Worm (Caenorhabditis elegans) whole organism, late embryonic: ENCODE results near the gene C08B6.5.

Experiments
- C38D4.7 ChIP-seq: fragments of 200-800 bp; sonication (Bioruptor generic); optimal IDR thresholded peaks from 2 replicates; lab custom pipeline; 2018; ENCODE audit warnings: mild to moderate bottlenecking, missing genetic modification characterization, moderate library complexity, missing compliant biosample characterization
- F13H6.1 ChIP-seq: sonication (generic microtip); optimal IDR thresholded peaks from 2 replicates; lab custom pipeline; 2016; ENCODE audit warnings: missing genetic modification characterization, missing compliant biosample characterization
- K02D7.2 ChIP-seq: sonication (generic microtip); optimal IDR thresholded peaks from 2 replicates; lab custom pipeline; 2017; ENCODE audit warnings: mild to moderate bottlenecking, missing genetic modification characterization, missing compliant biosample characterization
- K09A11.1 ChIP-seq: sonication (generic microtip); optimal IDR thresholded peaks from 2 replicates; lab custom pipeline; 2017; ENCODE audit warnings: antibody characterized with exemption, mild to moderate bottlenecking, missing genetic modification characterization, missing compliant biosample characterization; ENCODE audit not compliant: insufficient read depth
- T23F11.4 ChIP-seq: fragments of 200-800 bp; sonication (Bioruptor generic); optimal IDR thresholded peaks from 2 replicates; lab custom pipeline; 2018; ENCODE audit warnings: mild to moderate bottlenecking, missing genetic modification characterization, missing compliant biosample characterization
- ama-1 ChIP-seq: fragments of 150-350 bp; optimal IDR thresholded peaks from 2 replicates; lab custom pipeline; 2014
- ceh-14 ChIP-seq: sonication (generic microtip); optimal IDR thresholded peaks from 2 replicates; lab custom pipeline; 2016; ENCODE audit warnings: missing genotype, missing genetic modification characterization, missing compliant biosample characterization
- ceh-30 ChIP-seq: fragments of 150-350 bp; optimal IDR thresholded peaks from 2 replicates; lab custom pipeline; 2014; ENCODE audit warnings: missing biosample characterization, missing genetic modification characterization
- ceh-31 ChIP-seq: sonication (generic microtip); optimal IDR thresholded peaks from 2 replicates; lab custom pipeline; 2016; ENCODE audit warnings: missing genetic modification characterization, missing compliant biosample characterization
- ceh-34 ChIP-seq: sonication (generic microtip); optimal IDR thresholded peaks from 2 replicates; lab custom pipeline; 2016; ENCODE audit warnings: mild to moderate bottlenecking, missing genetic modification characterization, missing compliant biosample characterization
- ceh-45 ChIP-seq: fragments of 200-800 bp; sonication (Bioruptor generic); IDR thresholded peaks from 2 replicates; pipeline ENCODE4 v1.3.6; 2022; ENCODE audit warnings: missing genetic modification reagents, missing genetic modification characterization, missing compliant biosample characterization
- ceh-6 ChIP-seq: fragments of 200-800 bp; sonication (Bioruptor generic); optimal IDR thresholded peaks from 2 replicates; lab custom pipeline; 2018; ENCODE audit warnings: mild to moderate bottlenecking, missing genetic modification characterization, missing compliant biosample characterization
- che-1 ChIP-seq: sonication (generic microtip); optimal IDR thresholded peaks from 2 replicates; lab custom pipeline; 2016; ENCODE audit warnings: mild to moderate bottlenecking, missing genetic modification characterization, missing compliant biosample characterization
- dmd-4 ChIP-seq: sonication (generic microtip); optimal IDR thresholded peaks from 2 replicates; lab custom pipeline; 2016; ENCODE audit warnings: borderline replicate concordance, missing genetic modification characterization, missing compliant biosample characterization
- dve-1 ChIP-seq: sonication (generic microtip); optimal IDR thresholded peaks from 2 replicates; lab custom pipeline; 2017; ENCODE audit warnings: antibody characterized with exemption, mild to moderate bottlenecking, missing genetic modification characterization, missing compliant biosample characterization
- elt-2 ChIP-seq: sonication (generic microtip); optimal IDR thresholded peaks from 2 replicates; lab custom pipeline; 2016; ENCODE audit warnings: missing genetic modification reagents, missing genetic modification characterization, missing compliant biosample characterization
- elt-4 ChIP-seq: sonication (generic microtip); optimal IDR thresholded peaks from 2 replicates; lab custom pipeline; 2016; ENCODE audit warnings: missing genetic modification characterization, missing compliant biosample characterization
- eyg-1 ChIP-seq: sonication (generic microtip); optimal IDR thresholded peaks from 2 replicates; lab custom pipeline; 2016; ENCODE audit warnings: missing genotype, missing genetic modification characterization, missing compliant biosample characterization
- gmeb-2 ChIP-seq: sonication (generic microtip); optimal IDR thresholded peaks from 2 replicates; lab custom pipeline; 2016; ENCODE audit warnings: missing genetic modification characterization, inconsistent platforms, missing compliant biosample characterization
- hlh-13 ChIP-seq: fragments of 200-800 bp; sonication (Bioruptor generic); optimal IDR thresholded peaks from 2 replicates; lab custom pipeline; 2018; ENCODE audit warnings: mild to moderate bottlenecking, missing genetic modification characterization, missing compliant biosample characterization
- hlh-15 ChIP-seq: sonication (generic microtip); optimal IDR thresholded peaks from 2 replicates; lab custom pipeline; 2016; ENCODE audit warnings: missing genetic modification characterization, missing compliant biosample characterization
- hlh-6 ChIP-seq: sonication (generic microtip); optimal IDR thresholded peaks from 2 replicates; lab custom pipeline; 2016; ENCODE audit warnings: missing genotype, missing genetic modification characterization, missing compliant biosample characterization
- mec-3 ChIP-seq: sonication (generic microtip); optimal IDR thresholded peaks from 2 replicates; lab custom pipeline; 2016; ENCODE audit warnings: borderline replicate concordance, missing genetic modification characterization, missing compliant biosample characterization
- nfya-1 ChIP-seq: sonication (generic microtip); optimal IDR thresholded peaks from 2 replicates; lab custom pipeline; 2017; ENCODE audit warnings: missing genetic modification characterization, mild to moderate bottlenecking, missing compliant biosample characterization, antibody characterized with exemption, moderate library complexity
- nhr-232 ChIP-seq: sonication (generic microtip); optimal IDR thresholded peaks from 2 replicates; lab custom pipeline; 2016; ENCODE audit warnings: missing genetic modification characterization, missing compliant biosample characterization
- npax-4 ChIP-seq: sonication (generic microtip); optimal IDR thresholded peaks from 2 replicates; lab custom pipeline; 2016; ENCODE audit warnings: missing genetic modification characterization, missing compliant biosample characterization
- odd-2 ChIP-seq: sonication (generic microtip); optimal IDR thresholded peaks from 2 replicates; lab custom pipeline; 2017; ENCODE audit warnings: antibody characterized with exemption, mild to moderate bottlenecking, missing genetic modification characterization, missing compliant biosample characterization
- pag-3 ChIP-seq: sonication (generic microtip); optimal IDR thresholded peaks from 2 replicates; lab custom pipeline; 2016; ENCODE audit warnings: missing compliant biosample characterization, missing genetic modification characterization, borderline replicate concordance
- pat-9 ChIP-seq: fragments of 200-800 bp; sonication (Bioruptor generic); optimal IDR thresholded peaks from 2 replicates; lab custom pipeline; 2018; ENCODE audit warnings: mild to moderate bottlenecking, missing genetic modification characterization, moderate library complexity, missing compliant biosample characterization
- pax-1 ChIP-seq: fragments of 150-350 bp; optimal IDR thresholded peaks from 2 replicates; lab custom pipeline; 2014; ENCODE audit warnings: missing biosample characterization, missing genetic modification characterization
- pha-2 ChIP-seq: sonication (generic microtip); optimal IDR thresholded peaks from 2 replicates; lab custom pipeline; 2017; ENCODE audit warnings: mild to moderate bottlenecking, missing genetic modification characterization, missing compliant biosample characterization
- pha-4 ChIP-seq: fragments of 150-350 bp; optimal IDR thresholded peaks from 2 replicates; lab custom pipeline; 2018; ENCODE audit warnings: missing biosample characterization, missing genetic modification reagents, missing genetic modification characterization
- sdc-2 ChIP-seq: sonication (generic microtip); optimal IDR thresholded peaks from 2 replicates; lab custom pipeline; 2016; ENCODE audit warnings: missing genotype, missing genetic modification characterization, missing compliant biosample characterization
- sox-4 ChIP-seq: sonication (generic microtip); optimal IDR thresholded peaks from 2 replicates; lab custom pipeline; 2017; ENCODE audit warnings: mild to moderate bottlenecking, missing genetic modification characterization, inconsistent platforms, missing compliant biosample characterization
- tbx-7 ChIP-seq: sonication (generic microtip); optimal IDR thresholded peaks from 2 replicates; lab custom pipeline; 2016; ENCODE audit warnings: missing genotype, missing genetic modification characterization, missing compliant biosample characterization
- unc-3 ChIP-seq, 2 experiments: fragments of 200-800 bp in 1 of 2; sonication (Bioruptor generic) in 1 of 2; sonication (generic microtip) in 1 of 2; conservative IDR thresholded peaks in 1 of 2; optimal IDR thresholded peaks in 1 of 2; 2 replicates each; pipeline versions ENCODE4 v1.3.6 to Lab custom; 2016 to 2022; ENCODE audit warnings: missing compliant biosample characterization in 2 of 2, missing genetic modification characterization in 2 of 2, missing genetic modification reagents in 1 of 2
- unc-55 ChIP-seq: sonication (generic microtip); optimal IDR thresholded peaks from 2 replicates; lab custom pipeline; 2017; ENCODE audit warnings: missing biosample characterization, missing genetic modification reagents, missing genetic modification characterization
- unc-86 ChIP-seq: sonication (generic microtip); optimal IDR thresholded peaks from 2 replicates; lab custom pipeline; 2016; ENCODE audit warnings: missing genetic modification characterization, missing compliant biosample characterization

C08B6.5 gene

DNA sequence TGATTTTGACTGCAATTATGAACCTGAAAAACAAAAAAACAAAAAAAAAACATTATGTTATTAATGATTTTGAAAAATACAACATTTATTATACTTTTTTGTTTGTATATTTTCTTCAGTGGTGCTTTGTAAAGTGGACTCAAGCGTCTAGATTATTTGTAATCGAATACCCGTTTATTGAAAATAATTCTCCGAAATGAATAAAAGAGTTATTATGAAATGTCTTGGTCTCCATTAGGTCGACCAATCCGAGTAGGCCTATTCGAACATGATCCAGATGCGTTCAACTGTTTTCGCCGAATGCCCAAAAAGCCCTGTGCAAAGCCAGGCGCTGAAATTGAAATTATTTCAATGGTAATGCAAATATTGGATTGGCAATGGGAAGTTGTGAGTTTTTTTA, at the start of gene C08B6.5:
C08B6.5 (plus strand) TSS at position 301 of the 400 bp plus-strand sequence.
- no peak for TF ChIP-seq dmd-4 (tag; lab: Kevin White, UChicago)
- no peak for TF ChIP-seq pat-9 (tag; lab: Kevin White, UChicago)
- TF ChIP-seq ceh-14 (tag; lab: Kevin White, UChicago): no peak
- TF ChIP-seq elt-2 (tag; lab: Kevin White, UChicago): no peak
- no peak for TF ChIP-seq ama-1 (lab: Kevin White, UChicago)
- TF ChIP-seq sdc-2 (tag; lab: Kevin White, UChicago): no peak
- TF ChIP-seq hlh-13: no peak
- TF ChIP-seq pha-2: no peak

DNA sequence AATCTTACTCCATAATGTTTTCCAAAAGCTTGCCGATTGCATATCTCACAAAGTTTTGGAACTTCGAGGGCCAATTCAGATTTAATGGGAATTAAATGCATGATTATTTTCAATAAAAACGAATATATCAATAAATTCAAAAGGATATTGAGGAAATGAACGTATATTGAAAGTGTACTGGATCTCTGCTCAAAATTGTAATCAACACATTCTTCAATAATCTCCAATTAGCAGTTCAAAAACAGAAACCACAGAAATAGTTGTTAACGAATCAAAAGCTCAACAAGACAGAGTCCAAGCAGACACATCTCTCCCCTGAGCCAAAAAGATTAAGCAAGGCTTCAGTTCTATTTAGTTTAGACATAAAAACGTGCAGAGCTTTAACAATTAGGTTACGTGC, 47.0 kb upstream of the C08B6.5 start, which contains the start of gene nhr-192:
nhr-192 (minus strand) TSS at position 101 of the 400 bp plus-strand sequence.
- TF ChIP-seq pag-3 (tag; lab: Kevin White, UChicago) (no peak), hlh-6 (tag; lab: Kevin White, UChicago) (no peak), T23F11.4 (no peak), npax-4 (tag; lab: Kevin White, UChicago) (no peak)
- TF ChIP-seq, all 69 proteins: peak for 0

DNA sequence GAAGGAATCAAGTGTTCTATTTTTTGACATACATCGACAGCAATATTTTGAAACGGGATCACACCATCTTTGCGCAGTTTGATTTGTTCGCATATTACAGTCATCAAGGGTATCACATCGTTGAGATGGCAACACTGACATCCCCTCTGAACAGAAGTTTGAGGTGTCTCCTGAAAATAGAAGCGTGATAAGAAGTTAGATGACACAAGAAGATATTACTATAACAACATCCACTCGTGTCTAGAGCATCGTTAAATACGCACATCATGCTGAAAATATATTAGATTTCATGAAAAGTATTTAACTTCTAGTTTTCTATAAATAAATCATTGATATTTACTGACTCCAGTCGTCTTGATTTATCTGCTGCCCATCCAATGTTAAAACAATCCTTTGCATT, 44.8 kb upstream of the C08B6.5 start:
- TF ChIP-seq unc-86 (tag; lab: Kevin White, UChicago): no peak
- no peak for TF ChIP-seq ceh-31
- TF ChIP-seq dmd-4 (tag; lab: Kevin White, UChicago): no peak
- TF ChIP-seq hlh-15 (tag; lab: Kevin White, UChicago): no peak
- no peak for TF ChIP-seq pat-9 (tag; lab: Kevin White, UChicago)
- TF ChIP-seq sox-4 (tag; lab: Kevin White, UChicago): no peak
- TF ChIP-seq sdc-2 (tag; lab: Kevin White, UChicago): no peak
- TF ChIP-seq gmeb-2: no peak
- TF ChIP-seq ama-1 (lab: Kevin White, UChicago): no peak
- no peak for TF ChIP-seq unc-55 (GFP tag; lab: Kevin White, UChicago)
- TF ChIP-seq K02D7.2: no peak
- no peak for TF ChIP-seq che-1
- TF ChIP-seq pax-1 (tag; lab: Kevin White, UChicago): no peak
- TF ChIP-seq ceh-34 (tag; lab: Kevin White, UChicago): no peak

DNA sequence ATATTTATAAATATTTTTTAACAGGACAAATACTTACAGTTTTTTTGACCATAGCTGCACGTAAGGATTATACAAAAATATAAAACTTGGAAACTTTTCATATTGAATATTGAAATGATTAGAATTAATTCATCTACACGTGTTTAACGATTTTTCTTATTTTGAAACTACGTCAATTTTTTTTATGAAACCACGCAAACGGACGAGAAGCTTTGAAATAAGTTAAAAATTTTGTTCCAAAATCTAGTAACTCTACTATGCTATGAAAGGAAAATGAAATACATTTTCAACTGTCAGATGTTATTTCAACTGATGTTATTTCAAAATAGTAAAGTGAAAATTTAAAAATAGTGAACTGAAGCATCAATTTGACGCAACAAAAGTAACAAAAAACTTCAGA, 43.8 kb upstream of the C08B6.5 start, which contains the start of gene F57A8.6:
F57A8.6 (minus strand) TSS at position 101 of the 400 bp plus-strand sequence.
- TF ChIP-seq mec-3 (tag; lab: Kevin White, UChicago) (no peak), elt-4 (tag; lab: Kevin White, UChicago) (no peak), ama-1 (lab: Kevin White, UChicago) (no peak), ceh-30 (tag; lab: Kevin White, UChicago) (no peak), ceh-31 (no peak), eyg-1 (tag; lab: Kevin White, UChicago) (no peak), ceh-45 (no peak), ceh-14 (tag; lab: Kevin White, UChicago) (no peak), dve-1 (tag; lab: Kevin White, UChicago) (no peak), unc-86 (tag; lab: Kevin White, UChicago) (no peak), F13H6.1 (tag; lab: Kevin White, UChicago) (no peak), K09A11.1 (tag; lab: Kevin White, UChicago) (no peak), pha-4 (tag; lab: Kevin White, UChicago) (no peak), dmd-4 (tag; lab: Kevin White, UChicago) (no peak), odd-2 (tag; lab: Kevin White, UChicago) (no peak), unc-3 (GFP tag; conservative IDR thresholded peaks at IDR 0.05; lab: Robert Waterston, UW) (no peak), unc-3 (tag; optimal IDR thresholded peaks at IDR 0.05; lab: Kevin White, UChicago) (no peak)

DNA sequence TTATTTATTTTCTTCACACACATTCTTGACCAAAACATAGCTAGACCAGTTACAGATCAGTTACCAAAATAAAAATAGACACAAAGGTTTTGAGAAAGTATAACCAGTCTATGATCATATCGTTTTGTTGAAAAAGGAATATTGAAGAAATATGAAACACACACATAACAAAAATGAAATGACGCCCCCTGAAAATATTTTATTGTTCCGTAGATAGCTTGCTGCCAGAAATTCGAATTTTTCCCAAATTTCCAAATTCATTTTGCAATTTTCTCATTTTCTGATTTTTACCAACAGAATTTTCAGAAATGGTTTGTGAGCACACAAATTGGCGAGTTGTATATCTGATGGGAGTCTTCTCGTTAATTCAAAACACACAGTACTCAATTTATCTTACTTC, 42.1 kb upstream of the C08B6.5 start, which contains the start of gene F57A8.7:
F57A8.7 (plus strand) TSS at position 301 of the 400 bp plus-strand sequence.
- TF ChIP-seq K09A11.1 (tag; lab: Kevin White, UChicago) (no peak), unc-86 (tag; lab: Kevin White, UChicago) (no peak), ceh-6 (no peak), pha-2 (no peak), ceh-45 (no peak), hlh-15 (tag; lab: Kevin White, UChicago) (no peak), nfya-1 (tag; lab: Kevin White, UChicago) (no peak), nhr-232 (no peak), ceh-31 (no peak), C38D4.7 (GFP tag; lab: Kevin White, UChicago) (no peak), ceh-30 (tag; lab: Kevin White, UChicago) (no peak), elt-2 (tag; lab: Kevin White, UChicago) (no peak), hlh-6 (tag; lab: Kevin White, UChicago) (no peak), dmd-4 (tag; lab: Kevin White, UChicago) (no peak), tbx-7 (no peak)
- TF ChIP-seq, all 69 proteins: peak for 0
